Worm (Caenorhabditis elegans): Measurements from ENCODE around the gene clec-187.

The clec-187 gene

ce11 chrIV:12825304-12825703 lies 46.0 kb downstream of the clec-187 start, which contains the start of gene M02B1.4:
Gene M02B1.4, minus strand, starts transcription at chrIV:12825312.
- no peak for TF ChIP-seq skn-1 (tag; optimal IDR thresholded peaks at IDR 0.05)
- no peak for TF ChIP-seq mbf-1 (tag; optimal IDR thresholded peaks at IDR 0.05)
- TF ChIP-seq lsy-2 (tag; optimal IDR thresholded peaks at IDR 0.05), result no peak
- no peak for TF ChIP-seq nhr-23 (tag; optimal IDR thresholded peaks at IDR 0.05)
- TF ChIP-seq elt-1 (tag; optimal IDR thresholded peaks at IDR 0.05), result no peak
- no peak for TF ChIP-seq egl-27 (tag; optimal IDR thresholded peaks at IDR 0.05)
- TF ChIP-seq nhr-237 (tag; optimal IDR thresholded peaks at IDR 0.05), result no peak
- no peak for TF ChIP-seq nhr-11 (tag; optimal IDR thresholded peaks at IDR 0.05)
- no peak for TF ChIP-seq peb-1 (tag; optimal IDR thresholded peaks at IDR 0.05)
- no peak for TF ChIP-seq unc-55 (GFP tag; optimal IDR thresholded peaks at IDR 0.05)
- TF ChIP-seq alr-1 (tag; optimal IDR thresholded peaks at IDR 0.05), result no peak
- TF ChIP-seq nhr-129 (tag; optimal IDR thresholded peaks at IDR 0.05), result no peak
- no peak for TF ChIP-seq crh-2 (tag; optimal IDR thresholded peaks at IDR 0.05)
- TF ChIP-seq aly-2 (tag; optimal IDR thresholded peaks at IDR 0.05), result no peak
